Fruit fly (Drosophila melanogaster) whole organism, adult: ENCODE results near the gene CG13698.

Experiments used
- CG11617 ChIP-seq: fragments of 200-800 bp; sonication (Bioruptor generic); optimal IDR thresholded peaks from 2 replicates; lab custom pipeline; 2017; ENCODE audit warnings: mild to moderate bottlenecking, missing biosample characterization, missing genetic modification reagents, missing genetic modification characterization
- CG12768 ChIP-seq: fragments of 200-800 bp; sonication (Bioruptor generic); optimal IDR thresholded peaks from 2 replicates; lab custom pipeline; 2017; ENCODE audit warnings: missing biosample characterization, missing genetic modification characterization, mild to moderate bottlenecking, moderate library complexity, missing genetic modification reagents
- CG1620 ChIP-seq: fragments of 200-800 bp; sonication (Bioruptor generic); optimal IDR thresholded peaks from 2 replicates; lab custom pipeline; 2016; ENCODE audit warnings: missing biosample characterization, missing genetic modification characterization
- CG7045 ChIP-seq: fragments of 200-800 bp; sonication (Bioruptor generic); optimal IDR thresholded peaks from 2 replicates; lab custom pipeline; 2017; ENCODE audit warnings: missing biosample characterization, mild to moderate bottlenecking, missing genetic modification characterization
- CG7101 ChIP-seq: fragments of 200-800 bp; sonication (Bioruptor generic); optimal IDR thresholded peaks from 2 replicates; lab custom pipeline; 2018; ENCODE audit warnings: missing biosample characterization, mild to moderate bottlenecking, missing genetic modification characterization, moderate library complexity
- Clk ChIP-seq: fragments of 200-800 bp; sonication (Bioruptor generic); optimal IDR thresholded peaks from 2 replicates; lab custom pipeline; 2017; ENCODE audit warnings: missing biosample characterization, missing genetic modification characterization
- Crg-1 ChIP-seq: fragments of 200-800 bp; sonication (Bioruptor generic); optimal IDR thresholded peaks from 2 replicates; lab custom pipeline; 2016; ENCODE audit warnings: missing biosample characterization, missing genetic modification characterization
- Mnt ChIP-seq: fragments of 200-800 bp; sonication (Bioruptor generic); optimal IDR thresholded peaks from 2 replicates; lab custom pipeline; 2016; ENCODE audit warnings: missing biosample characterization, mild to moderate bottlenecking, missing genetic modification characterization
- cic ChIP-seq: fragments of 200-800 bp; sonication (Bioruptor generic); optimal IDR thresholded peaks from 2 replicates; lab custom pipeline; 2017; ENCODE audit warnings: missing biosample characterization, mild to moderate bottlenecking, missing genetic modification characterization, moderate library complexity
- cnc ChIP-seq, 2 experiments: fragments of >200 bp; optimal IDR thresholded peaks; 2 replicates each; lab custom pipeline; 2017
- kay ChIP-seq: fragments of 200-800 bp; sonication (Bioruptor generic); peaks from one replicate; lab custom pipeline; 2016; ENCODE audit warnings: missing biosample characterization, missing genetic modification characterization, borderline replicate concordance
- ovo ChIP-seq: fragments of 200-800 bp; sonication (Bioruptor generic); optimal IDR thresholded peaks from 2 replicates; lab custom pipeline; 2016; ENCODE audit warnings: missing biosample characterization, missing genetic modification characterization
- pad ChIP-seq: fragments of 200-800 bp; sonication (Bioruptor generic); optimal IDR thresholded peaks from 3 replicates; lab custom pipeline; 2017; ENCODE audit warnings: missing biosample characterization, missing genetic modification characterization, mild to moderate bottlenecking, moderate library complexity, missing genetic modification reagents
- tj ChIP-seq: fragments of 200-800 bp; sonication (Bioruptor generic); optimal IDR thresholded peaks from 3 replicates; lab custom pipeline; 2017; ENCODE audit warnings: missing biosample characterization, mild to moderate bottlenecking, missing genetic modification characterization, moderate library complexity

DNA sequence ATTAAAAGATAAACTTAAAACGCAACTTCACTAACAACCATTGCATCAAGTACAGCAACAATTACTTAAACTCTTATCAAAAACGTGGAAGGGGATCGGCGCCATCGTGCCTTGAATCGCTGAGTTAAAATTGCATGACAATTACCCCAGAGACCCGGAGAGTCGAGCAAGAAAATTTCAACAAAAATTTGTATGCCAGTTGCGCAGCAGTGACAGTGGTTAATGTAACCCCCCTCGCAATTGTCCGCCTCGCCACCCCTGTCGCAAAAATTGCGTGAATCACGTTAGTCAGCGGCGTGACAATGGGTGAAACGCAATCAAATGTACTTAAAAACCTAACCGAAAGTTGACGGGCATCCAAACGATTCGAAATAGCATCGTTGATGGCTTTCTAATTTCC lies 6.2 kb downstream of the CG13698 start:
- TF ChIP-seq CG12768 (GFP tag; lab: Kevin White, UChicago) (no peak), Mnt (GFP tag; lab: Kevin White, UChicago) (no peak), kay (GFP tag; lab: Kevin White, UChicago) (no peak), CG11617 (GFP tag; lab: Kevin White, UChicago) (no peak), cnc (optimal IDR thresholded peaks at IDR 0.05; lab: Kevin White, UChicago) (no peak), CG7101 (tag; lab: Kevin White, UChicago) (no peak), pad (GFP tag; lab: Kevin White, UChicago) (no peak), Crg-1 (GFP tag; lab: Kevin White, UChicago) (no peak), tj (GFP tag; lab: Kevin White, UChicago) (no peak), CG1620 (no peak), CG7045 (GFP tag; lab: Kevin White, UChicago) (no peak), ovo (GFP tag; lab: Kevin White, UChicago) (no peak), cic (GFP tag; lab: Kevin White, UChicago) (no peak), Clk (GFP tag; lab: Kevin White, UChicago) (no peak)
